Fruit fly (Drosophila melanogaster) whole organism, prepupa: ENCODE results near the gene CG42819.

Experiments
- Eip78C ChIP-seq: fragments of 200-800 bp; sonication (Bioruptor generic); peaks from one replicate; lab custom pipeline; 2016; ENCODE audit warnings: missing biosample characterization, missing genetic modification characterization
- Ets21C ChIP-seq: fragments of 200-800 bp; sonication (Bioruptor generic); optimal IDR thresholded peaks from 3 replicates; lab custom pipeline; 2016; ENCODE audit warnings: missing biosample characterization, missing genetic modification characterization
- Hr39 ChIP-seq: fragments of 200-800 bp; sonication (Bioruptor generic); optimal IDR thresholded peaks from 2 replicates; lab custom pipeline; 2016; ENCODE audit warnings: missing biosample characterization, missing genetic modification characterization
- spab ChIP-seq: fragments of 200-800 bp; sonication (Bioruptor generic); optimal IDR thresholded peaks from 2 replicates; lab custom pipeline; 2017; ENCODE audit warnings: missing biosample characterization, mild to moderate bottlenecking, missing genetic modification characterization, missing genetic modification reagents

DNA sequence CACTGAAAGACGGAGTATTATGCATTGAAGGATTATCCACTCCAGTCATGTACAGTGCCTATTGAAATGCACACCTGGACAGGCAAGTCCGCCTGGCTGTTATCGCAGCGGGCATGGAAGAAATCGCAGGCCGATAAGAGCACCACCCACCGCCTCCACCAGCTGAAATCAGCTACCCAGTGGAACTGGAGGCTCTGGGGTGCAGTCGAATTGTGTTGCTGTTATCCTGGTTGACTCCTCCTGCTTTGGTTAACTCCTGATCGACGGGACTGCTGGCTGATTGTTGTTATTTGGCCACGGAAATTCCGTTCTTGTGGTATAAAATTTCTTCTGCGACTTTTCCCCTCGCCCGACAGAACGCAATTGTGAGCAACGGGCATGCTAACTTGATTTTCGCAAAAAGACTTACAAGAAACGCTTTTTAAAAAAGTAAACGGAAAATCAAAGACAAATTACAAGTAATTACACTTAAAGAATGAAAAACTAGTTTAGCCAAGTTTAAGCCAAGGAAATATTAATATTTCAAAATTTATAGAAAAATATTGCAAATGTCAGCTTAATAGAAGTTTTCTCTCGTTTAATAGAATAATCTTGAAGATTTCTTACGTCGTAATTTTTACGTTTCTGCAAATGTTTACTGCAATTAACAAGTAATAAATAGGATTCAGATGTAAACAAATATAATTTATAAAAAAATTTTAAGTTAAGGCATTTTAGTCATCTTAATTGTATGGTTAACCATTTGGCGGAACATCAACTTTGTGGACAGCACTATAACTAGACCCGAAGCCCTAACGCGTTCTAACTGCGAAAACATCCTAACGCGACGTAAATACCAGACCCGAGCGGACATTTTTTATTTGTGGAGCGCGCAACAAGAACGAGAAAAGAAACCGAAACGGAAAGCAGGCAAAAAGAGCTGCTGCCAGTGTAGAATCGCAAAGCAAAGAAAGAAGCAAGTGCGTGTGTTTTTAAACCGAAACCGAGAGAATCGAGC is 26.1 kb upstream of the CG42819 start, which contains the start of the genes CG13398 and Akap200:
- TF ChIP-seq Hr39 (GFP tag; lab: Kevin White, UChicago) = no peak
- TF ChIP-seq Ets21C (GFP tag; lab: Kevin White, UChicago) = peak; percentile 12
- TF ChIP-seq spab (GFP tag; lab: Kevin White, UChicago) = no peak
- TF ChIP-seq Eip78C (GFP tag; lab: Kevin White, UChicago) = peak; percentile 76
